Worm (Caenorhabditis elegans): ENCODE results near the gene Y50E8A.2.

DNA sequence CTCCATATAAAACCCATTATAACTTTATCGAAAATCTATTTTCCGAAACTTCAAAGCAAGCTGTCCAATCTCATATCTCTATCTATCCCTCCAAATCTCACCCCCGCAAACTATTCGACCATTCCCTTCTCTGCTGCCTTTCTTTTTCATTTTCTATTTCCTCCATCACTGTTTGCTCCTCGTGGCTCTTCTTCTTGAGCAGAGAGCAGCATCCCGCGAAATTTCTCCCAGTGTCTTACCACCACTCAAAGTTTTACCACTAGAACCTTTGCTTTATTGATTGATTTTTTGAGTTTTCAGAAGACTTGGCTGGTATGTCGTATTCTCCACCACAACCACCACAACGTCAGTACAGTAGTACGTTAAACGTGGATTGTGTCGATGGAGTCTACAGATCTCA lies 689 bp upstream of the Y50E8A.2 start, which contains the start of gene oig-3:
- TF ChIP-seq ces-1 (GFP tag; optimal IDR thresholded peaks at IDR 0.05) (no peak), ztf-7 (tag; optimal IDR thresholded peaks at IDR 0.05) (no peak), ceh-32 (tag; optimal IDR thresholded peaks at IDR 0.05; ENCODE audit: poor library complexity) (no peak), nhr-76 (tag; optimal IDR thresholded peaks at IDR 0.05) (no peak), unc-62 (GFP tag; optimal IDR thresholded peaks at IDR 0.05 in 1 of 2) (no peak), unc-62 (tag; optimal IDR thresholded peaks at IDR 0.05) (no peak), dpl-1 (GFP tag; optimal IDR thresholded peaks at IDR 0.05) (no peak), hmg-1.1 (GFP tag; IDR thresholded peaks at IDR 0.05) (no peak)
